Fruit fly (Drosophila melanogaster): Measurements from ENCODE around the gene CG14658.
A peak's percentile ranks its signal among the peaks of the same experiment; 100 is the strongest.

The CG14658 gene

dm6 chr3R:4846787-4847186 lies 16.5 kb upstream of the CG14658 start (continued):
- TF ChIP-seq CG12659 (GFP tag; optimal IDR thresholded peaks at IDR 0.05) (no peak), HmgD (GFP tag; optimal IDR thresholded peaks at IDR 0.05) (no peak), ERR (GFP tag; optimal IDR thresholded peaks at IDR 0.05) (no peak), Neu2 (GFP tag; optimal IDR thresholded peaks at IDR 0.05; ENCODE audit: borderline replicate concordance) (no peak), br (optimal IDR thresholded peaks at IDR 0.05) (no peak), Lhr (GFP tag; optimal IDR thresholded peaks at IDR 0.05) (no peak), CrebB (tag; optimal IDR thresholded peaks at IDR 0.05) (no peak), CG1603 (tag; optimal IDR thresholded peaks at IDR 0.05) (peak; percentile 84), slp2 (GFP tag; optimal IDR thresholded peaks at IDR 0.05) (peak; percentile 17), Fer1 (GFP tag; optimal IDR thresholded peaks at IDR 0.05) (no peak), lbe (GFP tag; optimal IDR thresholded peaks at IDR 0.05) (no peak), danr (GFP tag; IDR thresholded peaks at IDR 0.05) (no peak), gce (GFP tag; IDR thresholded peaks at IDR 0.05) (0 out of 3 replicates have a peak, but pooled peaks have one; percentile 5), CG11085 (GFP tag; IDR thresholded peaks at IDR 0.05) (no peak), rib (GFP tag; IDR thresholded peaks at IDR 0.05) (no peak), CG5953 (GFP tag; IDR thresholded peaks at IDR 0.05) (no peak), wdn (GFP tag; IDR thresholded peaks at IDR 0.05) (no peak), CG3838 (GFP tag; optimal IDR thresholded peaks at IDR 0.05) (no peak), CG7271 (tag; optimal IDR thresholded peaks at IDR 0.05) (no peak), sob (GFP tag; IDR thresholded peaks at IDR 0.05) (no peak), Kr (GFP tag; optimal IDR thresholded peaks at IDR 0.05) (peak; percentile 14), nmo (GFP tag; optimal IDR thresholded peaks at IDR 0.05) (peak; percentile 67), CG32772 (GFP tag; IDR thresholded peaks at IDR 0.05) (peak; percentile 35; the same call in 1 of the 2 replicates), zen (tag; optimal IDR thresholded peaks at IDR 0.05) (no peak), her (GFP tag; optimal IDR thresholded peaks at IDR 0.05) (no peak), grn (GFP tag; optimal IDR thresholded peaks at IDR 0.05) (no peak), phol (tag; optimal IDR thresholded peaks at IDR 0.05) (peak; percentile 73), Eip74EF (GFP tag; optimal IDR thresholded peaks at IDR 0.05) (no peak), Hand (GFP tag; optimal IDR thresholded peaks at IDR 0.05) (no peak), run (tag; optimal IDR thresholded peaks at IDR 0.05) (no peak), CG8924 (tag; optimal IDR thresholded peaks at IDR 0.05) (peak; percentile 56), h (optimal IDR thresholded peaks at IDR 0.05) (no peak), PHDP (tag; optimal IDR thresholded peaks at IDR 0.05) (no peak), CG31388 (GFP tag; optimal IDR thresholded peaks at IDR 0.05) (no peak), ssp (GFP tag; IDR thresholded peaks at IDR 0.05) (no peak), CG9727 (GFP tag; optimal IDR thresholded peaks at IDR 0.05) (peak; percentile 58), Elba2 (GFP tag; optimal IDR thresholded peaks at IDR 0.05) (no peak), esg (GFP tag; conservative IDR thresholded peaks at IDR 0.05) (peak; percentile 48), CG18011 (GFP tag; optimal IDR thresholded peaks at IDR 0.05) (no peak), CG7786 (GFP tag; optimal IDR thresholded peaks at IDR 0.05) (peak; percentile 10), Myb (GFP tag; optimal IDR thresholded peaks at IDR 0.05) (no peak), CG15073 (GFP tag; optimal IDR thresholded peaks at IDR 0.05) (no peak), slou (GFP tag; optimal IDR thresholded peaks at IDR 0.05) (no peak), hb (GFP tag; IDR thresholded peaks at IDR 0.05; ENCODE audit: partially characterized antibody) (no peak), Dad (GFP tag; optimal IDR thresholded peaks at IDR 0.05) (peak; percentile 4), kay (GFP tag; optimal IDR thresholded peaks at IDR 0.05) (no peak), HLH4C (GFP tag; IDR thresholded peaks at IDR 0.05; ENCODE audit: partially characterized antibody) (no peak), maf-S (GFP tag; optimal IDR thresholded peaks at IDR 0.05) (no peak), CG30403 (GFP tag; optimal IDR thresholded peaks at IDR 0.05) (peak; percentile 39), CG2116 (GFP tag; optimal IDR thresholded peaks at IDR 0.05) (no peak), tio (GFP tag; optimal IDR thresholded peaks at IDR 0.05) (no peak), chinmo (GFP tag; IDR thresholded peaks at IDR 0.05; ENCODE audit: partially characterized antibody) (no peak)

Measured in whole organism, embryonic.